Worm (Caenorhabditis elegans) whole organism, young adult: ENCODE measurements around the gene str-248.
A peak's percentile ranks its signal among the peaks of the same experiment; 100 is the strongest.
"Not testable (repeated sequence)": the region's sequence is repeated elsewhere in the genome, so short reads cannot be mapped to it uniquely, and the experiment has no call there.

Experiments
- B0261.1 ChIP-seq: sonication (generic microtip); optimal IDR thresholded peaks from 2 replicates; lab custom pipeline; 2016; ENCODE audit warnings: mild to moderate bottlenecking, missing genetic modification characterization, moderate library complexity, missing compliant biosample characterization
- B0336.3 ChIP-seq: fragments of 200-800 bp; sonication (Bioruptor generic); IDR thresholded peaks from 2 replicates; pipeline ENCODE4 v1.3.6; 2022; ENCODE audit warnings: missing genetic modification characterization, missing compliant biosample characterization
- C17E4.6 ChIP-seq: fragments of 200-800 bp; sonication (Bioruptor generic); IDR thresholded peaks from 2 replicates; pipeline ENCODE4 v1.3.6; 2022; ENCODE audit warnings: missing genetic modification reagents, missing genetic modification characterization, missing compliant biosample characterization
- F55B11.4 ChIP-seq: sonication (generic microtip); optimal IDR thresholded peaks from 2 replicates; lab custom pipeline; 2016; ENCODE audit warnings: missing compliant biosample characterization, missing genetic modification characterization, borderline replicate concordance; ENCODE audit not compliant: insufficient read depth
- T26A5.8 ChIP-seq: sonication (generic microtip); optimal IDR thresholded peaks from 2 replicates; lab custom pipeline; 2016; ENCODE audit warnings: missing genetic modification characterization, missing compliant biosample characterization
- Y53F4B.3 ChIP-seq: fragments of 200-800 bp; sonication (Bioruptor generic); IDR thresholded peaks from 2 replicates; pipeline ENCODE4 v1.3.6; 2022; ENCODE audit warnings: missing genetic modification reagents, missing genetic modification characterization, missing compliant biosample characterization
- akir-1 ChIP-seq: fragments of 200-800 bp; sonication (Bioruptor generic); optimal IDR thresholded peaks from 2 replicates; lab custom pipeline; 2018; ENCODE audit warnings: mild to moderate bottlenecking, missing genetic modification characterization, moderate library complexity, missing compliant biosample characterization
- attf-3 ChIP-seq: fragments of 200-800 bp; sonication (Bioruptor generic); conservative IDR thresholded peaks from 2 replicates; pipeline ENCODE4 v1.3.6; 2022; ENCODE audit warnings: missing genetic modification reagents, missing genetic modification characterization, missing compliant biosample characterization
- attf-6 ChIP-seq: fragments of 200-800 bp; sonication (Bioruptor generic); IDR thresholded peaks from 2 replicates; pipeline ENCODE4 v1.3.6; 2022; ENCODE audit warnings: missing genetic modification reagents, missing genetic modification characterization, missing compliant biosample characterization
- cebp-1 ChIP-seq, 2 experiments: fragments of 200-800 bp in 1 of 2; sonication (Bioruptor generic) in 1 of 2; sonication (generic microtip) in 1 of 2; IDR thresholded peaks in 1 of 2; optimal IDR thresholded peaks in 1 of 2; 2 replicates each; pipeline versions ENCODE4 v1.3.6 to Lab custom; 2017 to 2022; ENCODE audit warnings: missing compliant biosample characterization in 2 of 2, missing genetic modification characterization in 2 of 2, mild to moderate bottlenecking in 1 of 2, missing genetic modification reagents in 1 of 2, moderate library complexity in 1 of 2
- ceh-100 ChIP-seq: fragments of 200-800 bp; sonication (Bioruptor generic); IDR thresholded peaks from 2 replicates; pipeline ENCODE4 v1.3.6; 2022; ENCODE audit warnings: missing genetic modification reagents, missing genetic modification characterization, missing compliant biosample characterization
- ceh-27 ChIP-seq: fragments of 200-800 bp; sonication (Bioruptor generic); optimal IDR thresholded peaks from 2 replicates; lab custom pipeline; 2018; ENCODE audit warnings: mild to moderate bottlenecking, missing genetic modification characterization, moderate library complexity, missing compliant biosample characterization
- ceh-58 ChIP-seq: fragments of 200-800 bp; sonication (Bioruptor generic); IDR thresholded peaks from 2 replicates; pipeline ENCODE4 v1.3.6; 2022; ENCODE audit warnings: missing genetic modification characterization, missing compliant biosample characterization
- ceh-91 ChIP-seq: fragments of 200-800 bp; sonication (Bioruptor generic); IDR thresholded peaks from 2 replicates; pipeline ENCODE4 v1.3.6; 2022; ENCODE audit warnings: missing genetic modification reagents, missing genetic modification characterization, missing compliant biosample characterization
- chd-7 ChIP-seq: sonication (generic microtip); optimal IDR thresholded peaks from 2 replicates; lab custom pipeline; 2016; ENCODE audit warnings: mild to moderate bottlenecking, missing genetic modification characterization, moderate library complexity, missing compliant biosample characterization
- efl-1 ChIP-seq: fragments of 150-350 bp; optimal IDR thresholded peaks from 2 replicates; lab custom pipeline; 2014; ENCODE audit warnings: missing biosample characterization, missing genetic modification reagents, missing genetic modification characterization
- ekl-4 ChIP-seq: fragments of 200-800 bp; sonication (Bioruptor generic); IDR thresholded peaks from 2 replicates; pipeline ENCODE4 v1.3.6; 2022; ENCODE audit warnings: missing genetic modification reagents, missing genetic modification characterization, missing compliant biosample characterization
- ets-4 ChIP-seq: fragments of 200-800 bp; sonication (Bioruptor generic); optimal IDR thresholded peaks from 2 replicates; lab custom pipeline; 2018; ENCODE audit warnings: mild to moderate bottlenecking, missing genetic modification characterization, missing compliant biosample characterization
- fkh-3 ChIP-seq: sonication (generic microtip); optimal IDR thresholded peaks from 2 replicates; lab custom pipeline; 2016; ENCODE audit warnings: mild to moderate bottlenecking, missing genetic modification characterization, missing compliant biosample characterization
- gei-17 ChIP-seq: fragments of 200-800 bp; sonication (Bioruptor generic); optimal IDR thresholded peaks from 2 replicates; lab custom pipeline; 2018; ENCODE audit warnings: mild to moderate bottlenecking, missing genetic modification characterization, missing compliant biosample characterization
- hrde-1 ChIP-seq: sonication (generic microtip); optimal IDR thresholded peaks from 2 replicates; lab custom pipeline; 2016; ENCODE audit warnings: missing genetic modification characterization, mild to moderate bottlenecking, missing compliant biosample characterization, moderate library complexity, missing genotype, missing genetic modification reagents, borderline replicate concordance
- hsf-1 ChIP-seq: fragments of 200-800 bp; sonication (Bioruptor generic); IDR thresholded peaks from 2 replicates; pipeline ENCODE4 v1.3.6; 2022; ENCODE audit warnings: missing genetic modification reagents, missing genetic modification characterization, missing compliant biosample characterization
- lag-1 ChIP-seq: fragments of 200-800 bp; sonication (Bioruptor generic); IDR thresholded peaks from 2 replicates; pipeline ENCODE4 v1.3.6; 2022; ENCODE audit warnings: missing genetic modification reagents, missing genetic modification characterization, missing compliant biosample characterization
- let-607 ChIP-seq, 2 experiments: fragments of 200-800 bp in 1 of 2; sonication (Bioruptor generic) in 1 of 2; sonication (generic microtip) in 1 of 2; optimal IDR thresholded peaks; 2 replicates each; lab custom pipeline; 2016 to 2018; ENCODE audit warnings: mild to moderate bottlenecking in 2 of 2, missing compliant biosample characterization in 2 of 2, missing genetic modification characterization in 2 of 2, moderate library complexity in 2 of 2, missing genotype in 1 of 2
- madf-10 ChIP-seq: sonication (generic microtip); optimal IDR thresholded peaks from 2 replicates; lab custom pipeline; 2016; ENCODE audit warnings: mild to moderate bottlenecking, missing genetic modification characterization, missing compliant biosample characterization
- nhr-80 ChIP-seq: sonication (generic microtip); optimal IDR thresholded peaks from 2 replicates; lab custom pipeline; 2016; ENCODE audit warnings: missing genetic modification characterization, missing compliant biosample characterization
- sea-2 ChIP-seq: fragments of 200-800 bp; sonication (Bioruptor generic); IDR thresholded peaks from 2 replicates; pipeline ENCODE4 v1.3.6; 2022; ENCODE audit warnings: missing genetic modification characterization, missing compliant biosample characterization
- snpc-1.1 ChIP-seq: sonication (generic microtip); optimal IDR thresholded peaks from 2 replicates; lab custom pipeline; 2017; ENCODE audit warnings: missing genetic modification characterization, mild to moderate bottlenecking, missing compliant biosample characterization, antibody characterized with exemption, moderate library complexity, missing genotype, missing genetic modification reagents; ENCODE audit not compliant: insufficient read depth
- snpc-4 ChIP-seq, 5 experiments: fragments of 150-350 bp in 1 of 5; sonication (generic microtip) in 4 of 5; optimal IDR thresholded peaks; 2 replicates each; lab custom pipeline; 2014 to 2018; ENCODE audit warnings: missing genetic modification characterization in 5 of 5, missing biosample characterization in 3 of 5, antibody characterized with exemption in 2 of 5, mild to moderate bottlenecking in 2 of 5, missing compliant biosample characterization in 2 of 5, missing genotype in 2 of 5, moderate library complexity in 2 of 5, missing genetic modification reagents in 1 of 5
- xnd-1 ChIP-seq: sonication (generic microtip); optimal IDR thresholded peaks from 2 replicates; lab custom pipeline; 2016; ENCODE audit warnings: missing genotype, missing genetic modification reagents, missing genetic modification characterization, missing compliant biosample characterization
- ztf-18 ChIP-seq: sonication (generic microtip); optimal IDR thresholded peaks from 2 replicates; lab custom pipeline; 2016; ENCODE audit warnings: missing genotype, mild to moderate bottlenecking, missing genetic modification characterization, missing compliant biosample characterization

Gene str-248

DNA sequence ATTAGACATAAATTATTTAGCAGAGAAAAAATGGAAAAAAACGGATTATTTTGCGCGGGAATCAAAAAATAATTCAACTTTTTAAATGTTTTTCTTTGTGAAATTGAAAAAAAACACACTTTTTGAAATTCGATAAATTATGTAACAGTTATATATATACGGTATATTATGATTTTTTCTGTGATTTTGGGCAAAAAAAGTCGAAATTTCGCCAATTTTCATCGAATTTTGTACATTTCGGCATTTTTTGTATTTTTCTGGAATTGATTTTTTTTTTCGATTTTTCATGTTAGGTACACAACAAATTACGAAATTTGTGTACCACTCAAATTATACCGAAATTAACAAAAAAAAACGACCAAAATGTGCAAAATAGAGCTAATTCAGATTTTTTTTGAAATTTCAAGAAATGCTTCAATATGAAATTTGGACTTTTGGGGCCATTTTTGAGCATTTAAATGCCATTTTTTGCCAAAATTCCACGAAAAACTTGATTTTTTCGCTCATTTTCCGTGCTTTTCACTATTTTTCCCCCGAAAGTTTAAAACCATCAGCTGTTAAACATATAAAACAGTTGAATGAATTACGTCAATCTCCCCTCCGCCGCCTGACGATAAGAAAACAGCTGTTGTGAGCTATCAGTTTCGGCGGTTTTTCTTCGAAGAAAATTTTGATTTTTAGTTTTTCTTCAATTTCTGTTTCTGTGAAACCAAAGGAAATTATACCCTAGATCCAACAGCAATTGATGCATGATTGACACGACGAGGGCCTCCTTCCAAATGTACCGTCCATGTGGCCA, 29.0 kb upstream of the str-248 start:
- TF ChIP-seq nhr-80 (tag; lab: Kevin White, UChicago) (peak; percentile 3), Y53F4B.3 (no peak), lag-1 (GFP tag; lab: Robert Waterston, UW) (no peak)

DNA sequence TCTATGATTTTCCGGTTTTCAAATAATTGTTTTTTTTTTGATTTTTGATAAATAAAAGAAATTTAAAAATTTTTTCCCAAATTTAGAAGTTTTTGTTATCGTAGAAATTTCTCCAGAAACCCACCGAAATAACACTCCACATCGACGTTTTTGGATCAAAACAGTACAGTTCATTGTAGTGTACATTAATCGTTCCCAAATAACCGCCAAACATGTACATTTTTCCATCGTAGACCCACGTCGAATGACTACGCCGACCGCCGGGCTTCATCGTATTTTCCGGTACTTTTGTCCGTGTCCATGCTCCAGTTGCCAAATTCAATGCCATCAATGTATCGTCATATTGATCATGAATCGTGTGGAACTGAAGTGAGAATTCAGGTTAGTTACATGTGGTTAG, 24.7 kb upstream of the str-248 start, which contains the start of gene F53E4.2:
Gene F53E4.2 (plus strand): TSS at position 301 of the 400 bp plus-strand sequence.
- TF ChIP-seq ceh-58 (GFP tag; lab: Robert Waterston, UW) (no peak), snpc-4 (GFP tag; optimal IDR thresholded peaks at IDR 0.05; lab: Kevin White, UChicago) (no peak), snpc-4 (tag; optimal IDR thresholded peaks at IDR 0.05; lab: Kevin White, UChicago) (no peak), chd-7 (no peak), xnd-1 (tag; lab: Kevin White, UChicago) (no peak), gei-17 (no peak), efl-1 (GFP tag; lab: Kevin White, UChicago) (no peak), hsf-1 (no peak), fkh-3 (no peak), akir-1 (no peak), hrde-1 (no peak)
- TF ChIP-seq, all 124 proteins: peak for 0

DNA sequence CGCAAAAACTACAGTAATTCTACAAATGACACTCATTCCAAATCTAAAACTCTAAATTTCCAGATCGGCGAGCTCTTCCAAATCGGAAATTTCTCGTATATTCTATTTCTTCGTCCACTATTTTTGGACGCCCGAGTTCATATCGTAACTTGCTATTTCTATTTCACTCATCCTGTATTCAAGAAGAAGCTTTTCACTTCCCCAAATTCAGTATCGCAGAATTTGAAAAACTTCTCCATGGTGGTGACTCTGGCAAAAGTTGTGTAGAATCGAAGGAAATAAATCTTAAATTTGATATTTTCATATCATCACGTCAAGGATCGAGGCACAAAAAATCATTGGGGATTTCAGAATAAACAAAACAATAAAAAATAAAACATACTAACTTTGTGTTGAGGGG, 22.7 kb upstream of the str-248 start:
- TF ChIP-seq B0336.3 (no peak), attf-3 (GFP tag; lab: Robert Waterston, UW) (0 out of 2 replicates have a peak, but pooled peaks have one; percentile 27), cebp-1 (GFP tag; IDR thresholded peaks at IDR 0.05; lab: Robert Waterston, UW) (no peak), cebp-1 (tag; optimal IDR thresholded peaks at IDR 0.05; lab: Kevin White, UChicago) (peak; percentile 42), ekl-4 (GFP tag; lab: Robert Waterston, UW) (peak; percentile 49; the same call in 1 of the 2 replicates), attf-6 (GFP tag; lab: Robert Waterston, UW) (0 out of 2 replicates have a peak, but pooled peaks have one; percentile 15)

DNA sequence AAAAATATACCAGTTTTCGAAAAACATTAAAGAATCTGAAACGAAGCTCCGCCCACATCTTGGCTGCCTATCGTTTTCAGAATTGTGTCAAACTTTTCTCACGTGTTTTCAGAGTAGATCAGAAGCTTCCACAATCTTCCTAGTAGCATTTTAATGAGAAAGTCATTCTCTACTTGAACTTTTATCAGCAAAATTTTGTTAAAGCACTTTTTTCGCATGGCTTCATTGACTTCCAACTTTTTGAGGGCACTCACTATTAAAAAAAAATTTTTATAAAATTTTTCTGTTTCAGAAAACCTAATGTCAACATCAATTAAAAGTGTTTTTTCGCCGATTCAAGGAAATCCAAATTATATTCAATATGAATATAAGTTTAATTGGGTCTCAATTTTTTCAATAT, 20.7 kb upstream of the str-248 start, which contains the start of gene sru-42:
Gene sru-42 (plus strand): TSS at position 301 of the 400 bp plus-strand sequence.
- no peak for TF ChIP-seq ceh-100 (GFP tag; lab: Robert Waterston, UW)
- no peak for TF ChIP-seq sea-2 (GFP tag; lab: Robert Waterston, UW)
- TF ChIP-seq ceh-27 (GFP tag; lab: Kevin White, UChicago), result no peak
- no peak for TF ChIP-seq F55B11.4 (tag; lab: Kevin White, UChicago)
- no peak for TF ChIP-seq ceh-91 (GFP tag; lab: Robert Waterston, UW)
- TF ChIP-seq snpc-1.1, result no peak
- TF ChIP-seq ets-4, result no peak
- no peak for TF ChIP-seq ztf-18 (tag; lab: Kevin White, UChicago)
- TF ChIP-seq T26A5.8, result no peak
- TF ChIP-seq C17E4.6, result no peak
- TF ChIP-seq attf-3 (GFP tag; lab: Robert Waterston, UW), result no peak

DNA sequence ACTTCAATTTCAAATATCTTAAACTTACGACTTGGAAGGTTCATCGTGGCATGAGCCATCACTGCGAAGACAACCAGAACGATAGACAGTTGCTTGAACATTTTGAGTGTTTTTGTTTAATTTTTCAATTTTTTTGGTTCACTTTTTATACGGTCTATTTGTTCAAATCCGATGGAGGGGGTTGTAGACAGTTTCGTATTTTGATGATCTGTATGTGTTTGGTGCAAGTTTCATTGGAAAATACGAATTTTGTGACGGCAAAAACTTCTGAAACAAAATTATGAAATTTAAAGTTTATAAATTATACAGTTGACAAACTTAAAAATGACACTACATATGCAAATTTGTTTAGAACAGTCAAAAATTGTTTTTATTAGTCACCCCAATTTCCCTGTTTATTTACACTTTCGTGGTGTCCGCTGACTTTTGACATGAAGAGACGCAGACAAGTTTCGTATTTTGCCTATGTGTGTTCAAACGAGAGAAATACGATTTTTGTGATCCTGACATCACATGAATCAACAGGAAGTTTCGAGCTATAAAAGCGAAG, 18.2 kb upstream of the str-248 start, which contains the start of the genes C55A1.7 and C55A1.6:
Gene C55A1.7 (minus strand): TSS at position 101 of the 550 bp plus-strand sequence.
Gene C55A1.6 (plus strand): TSS at position 500 of the 550 bp plus-strand sequence.
- not testable (repeated sequence) for TF ChIP-seq madf-10; B0261.1 (tag; lab: Kevin White, UChicago); let-607 (tag; optimal IDR thresholded peaks at IDR 0.05; lab: Kevin White, UChicago)
